Worm (Caenorhabditis elegans): ENCODE measurements around the gene T27E7.9.

DNA sequence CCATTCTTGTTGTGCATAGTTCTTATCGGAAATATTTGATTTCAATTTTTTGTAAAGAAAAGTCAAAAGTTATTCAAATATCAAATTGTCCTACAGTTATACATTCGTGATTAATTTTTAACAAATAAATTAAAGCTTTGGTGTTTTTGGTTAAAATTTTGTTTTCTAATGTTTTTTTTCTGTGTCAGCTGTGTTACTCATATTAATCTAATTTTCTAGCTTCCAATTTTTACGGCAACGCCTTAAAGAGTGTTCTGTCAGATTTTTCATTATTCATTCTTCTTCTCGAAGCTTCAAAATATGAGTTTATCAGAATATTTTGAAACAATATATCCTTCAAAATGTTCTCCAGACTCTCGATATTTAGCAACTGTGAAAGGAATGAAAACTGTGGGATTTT lies 25.6 kb downstream of the T27E7.9 start, which contains the start of gene srh-63:
- TF ChIP-seq him-1 (tag; optimal IDR thresholded peaks at IDR 0.05) (no peak), W03F9.2 (tag; optimal IDR thresholded peaks at IDR 0.05) (no peak), dao-5 (tag; optimal IDR thresholded peaks at IDR 0.05) (no peak)
